Worm (Caenorhabditis elegans) whole organism, L2 larva: ENCODE measurements around the gene spp-31.

Experiments used
- lin-13 ChIP-seq: fragments of 150-350 bp; optimal IDR thresholded peaks from 2 replicates; lab custom pipeline; 2014; ENCODE audit warnings: missing biosample characterization, missing genetic modification reagents, missing genetic modification characterization
- mdl-1 ChIP-seq, 2 experiments: fragments of 150-350 bp in 1 of 2; sonication (generic microtip) in 1 of 2; optimal IDR thresholded peaks; 2 replicates each; lab custom pipeline; 2017; ENCODE audit warnings: missing biosample characterization in 2 of 2, missing genetic modification characterization in 2 of 2
- nhr-12 ChIP-seq: fragments of 150-350 bp; optimal IDR thresholded peaks from 2 replicates; lab custom pipeline; 2014; ENCODE audit warnings: missing biosample characterization, missing genetic modification characterization
- nhr-237 ChIP-seq: fragments of 150-350 bp; optimal IDR thresholded peaks from 2 replicates; lab custom pipeline; 2014; ENCODE audit warnings: missing biosample characterization, missing genetic modification characterization
- sem-4 ChIP-seq: fragments of 150-350 bp; optimal IDR thresholded peaks from 2 replicates; lab custom pipeline; 2014; ENCODE audit warnings: missing biosample characterization, missing genetic modification reagents, missing genetic modification characterization
- unc-62 ChIP-seq: fragments of 150-350 bp; optimal IDR thresholded peaks from 2 replicates; lab custom pipeline; 2014; ENCODE audit warnings: missing biosample characterization, missing genetic modification reagents, missing genetic modification characterization
- zag-1 ChIP-seq: fragments of 150-350 bp; optimal IDR thresholded peaks from 2 replicates; lab custom pipeline; 2014; ENCODE audit warnings: missing biosample characterization, missing genetic modification characterization

DNA sequence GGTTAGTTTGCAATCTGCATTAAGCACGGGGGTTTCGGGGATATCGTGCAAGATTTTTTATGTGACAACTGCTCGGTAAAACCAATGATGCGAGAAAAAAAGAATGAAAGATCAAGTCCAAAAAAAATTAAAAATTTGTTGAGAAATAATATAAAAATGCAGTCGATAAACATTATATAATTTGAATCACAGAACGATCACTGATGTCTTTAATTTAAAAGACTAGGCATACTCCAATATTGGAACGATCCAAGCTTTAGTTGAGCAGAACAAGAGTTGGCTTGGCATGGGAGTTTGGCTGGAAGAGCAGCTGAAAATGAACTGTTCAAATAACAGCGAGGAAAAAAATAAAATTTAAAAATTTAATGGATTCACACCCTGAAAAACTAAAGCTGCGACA, 20.9 kb downstream of the spp-31 start, which contains the start of gene clec-171:
- TF ChIP-seq sem-4 = no peak
- no peak for TF ChIP-seq mdl-1 (tag; optimal IDR thresholded peaks at IDR 0.05; lab: Kevin White, UChicago)
- TF ChIP-seq unc-62 (GFP tag; lab: Kevin White, UChicago) = no peak
- TF ChIP-seq lin-13 (GFP tag; lab: Kevin White, UChicago) = no peak
- no peak for TF ChIP-seq nhr-237
- TF ChIP-seq nhr-12 = no peak
- TF ChIP-seq zag-1 (tag; lab: Kevin White, UChicago) = no peak
